Worm (Caenorhabditis elegans) whole organism, L2 larva: Measurements from ENCODE around the gene dsb-1.

Experiments used
- fos-1 ChIP-seq: fragments of 150-350 bp; optimal IDR thresholded peaks from 2 replicates; lab custom pipeline; 2014; ENCODE audit warnings: missing biosample characterization, missing genetic modification characterization
- mdl-1 ChIP-seq, 2 experiments: fragments of 150-350 bp in 1 of 2; sonication (generic microtip) in 1 of 2; optimal IDR thresholded peaks; 2 replicates each; lab custom pipeline; 2017; ENCODE audit warnings: missing biosample characterization in 2 of 2, missing genetic modification characterization in 2 of 2
- peb-1 ChIP-seq: fragments of 150-350 bp; optimal IDR thresholded peaks from 2 replicates; lab custom pipeline; 2014; ENCODE audit warnings: missing biosample characterization, missing genetic modification characterization
- unc-62 ChIP-seq: fragments of 150-350 bp; optimal IDR thresholded peaks from 2 replicates; lab custom pipeline; 2014; ENCODE audit warnings: missing biosample characterization, missing genetic modification reagents, missing genetic modification characterization
- ztf-11 ChIP-seq: sonication (generic microtip); optimal IDR thresholded peaks from 2 replicates; lab custom pipeline; 2017; ENCODE audit warnings: missing biosample characterization, missing genetic modification characterization

DNA sequence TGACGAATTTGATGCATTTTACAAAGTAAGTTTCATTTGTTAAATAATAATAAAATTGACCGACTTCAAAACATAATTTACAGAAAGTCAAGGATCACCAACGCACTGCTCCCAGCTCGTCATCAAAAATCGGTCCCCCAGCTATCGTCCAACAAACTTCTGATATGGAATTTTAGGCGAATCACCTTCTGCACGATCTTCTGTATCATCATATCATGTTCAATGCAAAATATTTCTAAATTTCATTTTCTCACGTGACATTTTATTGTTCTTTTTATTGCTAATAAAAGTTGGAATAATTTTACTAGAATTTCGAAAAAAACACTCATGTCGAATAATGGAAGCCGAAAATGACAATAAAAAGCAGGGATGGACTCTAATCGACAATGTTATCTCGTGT is 1.4 kb downstream of the dsb-1 start, which contains the start of gene acl-13:
- no peak for TF ChIP-seq mdl-1 (tag; optimal IDR thresholded peaks at IDR 0.05; lab: Kevin White, UChicago)
- TF ChIP-seq peb-1, result no peak
- no peak for TF ChIP-seq ztf-11
- no peak for TF ChIP-seq fos-1
- no peak for TF ChIP-seq unc-62
